Worm (Caenorhabditis elegans) whole organism, L4 larva: Measurements from ENCODE around the gene T08G3.6.
A peak's percentile ranks its signal among the peaks of the same experiment; 100 is the strongest.

ENCODE experiments used
- T20F7.1 ChIP-seq: fragments of 200-800 bp; sonication (Bioruptor generic); optimal IDR thresholded peaks from 2 replicates; lab custom pipeline; 2018; ENCODE audit warnings: mild to moderate bottlenecking, missing genetic modification characterization, missing compliant biosample characterization
- Y105C5A.15 ChIP-seq: fragments of 200-800 bp; sonication (Bioruptor generic); IDR thresholded peaks from 2 replicates; pipeline ENCODE4 v1.3.6; 2022; ENCODE audit warnings: missing genetic modification characterization, missing compliant biosample characterization
- Y48G9A.11 ChIP-seq: fragments of 200-800 bp; sonication (Bioruptor generic); IDR thresholded peaks from 2 replicates; pipeline ENCODE4 v1.3.6; 2022; ENCODE audit warnings: missing genetic modification reagents, missing genetic modification characterization, missing compliant biosample characterization
- aha-1 ChIP-seq: fragments of 150-350 bp; peaks from one replicate; lab custom pipeline; 2014; ENCODE audit warnings: missing biosample characterization, missing genetic modification characterization
- ama-1 ChIP-seq: fragments of 150-350 bp; optimal IDR thresholded peaks from 2 replicates; lab custom pipeline; 2014; ENCODE audit warnings: inconsistent platforms, mixed read lengths
- ceh-28 ChIP-seq: fragments of 150-350 bp; optimal IDR thresholded peaks from 2 replicates; lab custom pipeline; 2014; ENCODE audit warnings: missing biosample characterization, missing genetic modification reagents, missing genetic modification characterization
- ceh-44 ChIP-seq: fragments of 200-800 bp; sonication (Bioruptor generic); IDR thresholded peaks from 2 replicates; pipeline ENCODE4 v1.3.6; 2022; ENCODE audit warnings: missing genetic modification reagents, missing genetic modification characterization, missing compliant biosample characterization
- ces-1 ChIP-seq: fragments of 150-350 bp; sonication (generic microtip); optimal IDR thresholded peaks from 4 replicates; lab custom pipeline; 2014; ENCODE audit warnings: missing biosample characterization, missing genetic modification reagents, missing genetic modification characterization
- cey-2 ChIP-seq: sonication (generic microtip); optimal IDR thresholded peaks from 3 replicates; lab custom pipeline; 2017; ENCODE audit warnings: missing genetic modification characterization, mild to moderate bottlenecking, missing compliant biosample characterization, antibody characterized with exemption, borderline replicate concordance; ENCODE audit not compliant: insufficient read depth
- ctbp-1 ChIP-seq: fragments of 200-800 bp; sonication (Bioruptor generic); IDR thresholded peaks from 2 replicates; pipeline ENCODE4 v1.3.6; 2022; ENCODE audit warnings: missing genetic modification reagents, missing genetic modification characterization, missing compliant biosample characterization
- daf-16 ChIP-seq, 3 experiments: sonication (generic microtip); optimal IDR thresholded peaks; 2 replicates each; lab custom pipeline; 2016 to 2017; ENCODE audit warnings: missing genetic modification characterization in 3 of 3, missing genetic modification reagents in 3 of 3, mild to moderate bottlenecking in 2 of 3, missing compliant biosample characterization in 2 of 3, missing biosample characterization in 1 of 3, moderate library complexity in 1 of 3
- dmd-8 ChIP-seq: fragments of 200-800 bp; sonication (Bioruptor generic); IDR thresholded peaks from 2 replicates; pipeline ENCODE4 v1.3.6; 2022; ENCODE audit warnings: missing genetic modification characterization, missing compliant biosample characterization
- dmd-9 ChIP-seq: fragments of 200-800 bp; sonication (Bioruptor generic); IDR thresholded peaks from 2 replicates; pipeline ENCODE4 v1.3.6; 2022; ENCODE audit warnings: missing genetic modification reagents, missing genetic modification characterization, missing compliant biosample characterization
- egl-43 ChIP-seq: fragments of 200-800 bp; sonication (Bioruptor generic); IDR thresholded peaks from 2 replicates; pipeline ENCODE4 v1.3.6; 2022; ENCODE audit warnings: missing genetic modification reagents, missing genetic modification characterization, missing compliant biosample characterization
- gei-8 ChIP-seq: fragments of 200-800 bp; sonication (Bioruptor generic); optimal IDR thresholded peaks from 2 replicates; lab custom pipeline; 2018; ENCODE audit warnings: mild to moderate bottlenecking, missing genetic modification characterization, missing compliant biosample characterization
- hmg-1.1 ChIP-seq: fragments of 200-800 bp; sonication (Bioruptor generic); IDR thresholded peaks from 2 replicates; pipeline ENCODE4 v1.3.6; 2022; ENCODE audit warnings: missing genetic modification reagents, missing genetic modification characterization, missing compliant biosample characterization
- lin-1 ChIP-seq: fragments of 200-800 bp; sonication (Bioruptor generic); IDR thresholded peaks from 2 replicates; pipeline ENCODE4 v1.3.6; 2022; ENCODE audit warnings: missing genetic modification reagents, missing genetic modification characterization, missing compliant biosample characterization
- lin-38 ChIP-seq: fragments of 200-800 bp; sonication (Bioruptor generic); IDR thresholded peaks from 2 replicates; pipeline ENCODE4 v1.3.6; 2022; ENCODE audit warnings: missing genetic modification reagents, missing genetic modification characterization, missing compliant biosample characterization
- mdl-1 ChIP-seq, 2 experiments: fragments of 150-350 bp in 1 of 2; sonication (generic microtip) in 1 of 2; optimal IDR thresholded peaks; 2 replicates each; lab custom pipeline; 2014 to 2017; ENCODE audit warnings: missing biosample characterization in 2 of 2, missing genetic modification characterization in 2 of 2
- mdt-29 ChIP-seq: fragments of 200-800 bp; sonication (Bioruptor generic); IDR thresholded peaks from 2 replicates; pipeline ENCODE4 v1.3.6; 2022; ENCODE audit warnings: missing genetic modification reagents, missing genetic modification characterization, missing compliant biosample characterization
- mxl-2 ChIP-seq: fragments of 200-800 bp; sonication (Bioruptor generic); conservative IDR thresholded peaks from 2 replicates; pipeline ENCODE4 v1.3.6; 2022; ENCODE audit warnings: missing genetic modification reagents, missing genetic modification characterization, missing compliant biosample characterization
- nhr-10 ChIP-seq: fragments of 150-350 bp; optimal IDR thresholded peaks from 2 replicates; lab custom pipeline; 2014; ENCODE audit warnings: missing biosample characterization, missing genetic modification characterization
- nhr-111 ChIP-seq: fragments of 200-800 bp; sonication (Bioruptor generic); optimal IDR thresholded peaks from 2 replicates; lab custom pipeline; 2018; ENCODE audit warnings: mild to moderate bottlenecking, missing genetic modification characterization, missing compliant biosample characterization
- nhr-25 ChIP-seq: sonication (generic microtip); optimal IDR thresholded peaks from 2 replicates; lab custom pipeline; 2017; ENCODE audit warnings: missing genetic modification characterization, mild to moderate bottlenecking, missing compliant biosample characterization, antibody characterized with exemption, moderate library complexity, borderline replicate concordance; ENCODE audit not compliant: insufficient read depth
- nhr-6 ChIP-seq: fragments of 150-350 bp; optimal IDR thresholded peaks from 2 replicates; lab custom pipeline; 2014; ENCODE audit warnings: missing biosample characterization, missing genetic modification characterization
- nhr-76 ChIP-seq: fragments of 150-350 bp; optimal IDR thresholded peaks from 2 replicates; lab custom pipeline; 2014; ENCODE audit warnings: missing biosample characterization, missing genetic modification characterization
- pha-4 ChIP-seq, 2 experiments: fragments of 150-350 bp in 1 of 2; fragments of 200-800 bp in 1 of 2; sonication (Bioruptor generic) in 1 of 2; IDR thresholded peaks in 1 of 2; optimal IDR thresholded peaks in 1 of 2; 2 replicates each; pipeline versions ENCODE4 v1.3.6 to Lab custom; 2014 to 2022; ENCODE audit warnings: missing genetic modification characterization in 2 of 2, missing genetic modification reagents in 2 of 2, missing biosample characterization in 1 of 2, missing compliant biosample characterization in 1 of 2
- php-3 ChIP-seq: fragments of 200-800 bp; sonication (Bioruptor generic); IDR thresholded peaks from 2 replicates; pipeline ENCODE4 v1.3.6; 2022; ENCODE audit warnings: missing genetic modification reagents, missing genetic modification characterization, missing compliant biosample characterization
- pqm-1 ChIP-seq: sonication (generic microtip); optimal IDR thresholded peaks from 2 replicates; lab custom pipeline; 2017; ENCODE audit warnings: missing biosample characterization, missing genetic modification characterization
- unc-62 ChIP-seq, 3 experiments: fragments of 150-350 bp in 1 of 3; sonication (generic microtip); optimal IDR thresholded peaks in 2 of 3; peaks in 1 of 3; 1 replicate in 1 of 3; 2 replicates in 2 of 3; lab custom pipeline; 2014 to 2017; ENCODE audit warnings: missing biosample characterization in 3 of 3, missing genetic modification characterization in 3 of 3, missing genetic modification reagents in 3 of 3, missing genotype in 1 of 3

The T08G3.6 gene

DNA sequence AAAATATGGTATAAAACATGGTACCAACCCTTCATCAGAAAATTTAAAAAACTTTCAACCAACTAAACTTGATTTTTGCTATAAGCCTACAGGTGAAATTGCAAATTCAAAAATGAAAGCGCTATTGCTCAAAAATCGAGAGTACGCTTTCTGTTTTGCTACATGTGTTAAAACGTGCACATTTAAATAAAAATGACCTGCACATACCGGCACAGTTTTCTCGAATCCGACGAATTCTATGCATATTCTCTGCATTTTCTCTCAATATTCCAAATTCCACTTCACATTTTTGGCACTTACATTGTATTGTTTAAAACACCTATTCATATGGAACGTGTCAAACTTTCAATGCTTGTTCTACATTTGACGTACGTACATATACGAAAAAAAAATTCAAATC lies 35.3 kb upstream of the T08G3.6 start, which contains the start of gene srh-145:
Gene srh-145 (plus strand): TSS at position 193 of the 400 bp plus-strand sequence.
- TF ChIP-seq hmg-1.1 (GFP tag; lab: Robert Waterston, UW) (no peak), unc-62 (GFP tag; optimal IDR thresholded peaks at IDR 0.05 in 1 of 2; lab: Kevin White, UChicago) (peak in 1 of 2 experiments; percentile 60), unc-62 (tag; optimal IDR thresholded peaks at IDR 0.05; lab: Kevin White, UChicago) (no peak), aha-1 (tag; lab: Kevin White, UChicago) (peak; percentile 78), mxl-2 (GFP tag; lab: Robert Waterston, UW) (0 out of 2 replicates have a peak, but pooled peaks have one; percentile 11)

DNA sequence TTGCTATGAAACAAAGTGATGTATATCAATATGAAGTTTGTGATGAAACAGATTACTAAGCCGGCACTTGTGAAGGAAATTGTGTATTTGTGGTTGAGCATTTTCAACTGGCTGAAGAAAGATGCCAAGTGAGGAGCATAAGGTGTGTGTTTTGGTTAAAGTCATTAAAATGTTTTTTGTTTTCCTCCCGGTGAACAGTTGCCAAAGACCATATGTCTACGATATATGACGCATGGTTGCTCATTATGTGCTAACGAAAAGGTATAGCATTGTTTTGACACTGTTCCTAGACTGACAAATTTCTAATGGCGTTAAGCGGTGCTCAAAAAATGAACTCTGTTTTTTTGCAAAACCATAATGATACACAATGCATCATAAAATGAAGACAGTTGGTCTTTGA lies 28.8 kb upstream of the T08G3.6 start, which contains the start of gene str-55:
Gene str-55 (minus strand): TSS at position 101 of the 400 bp plus-strand sequence.
- TF ChIP-seq nhr-25: no peak
- no peak for TF ChIP-seq egl-43

DNA sequence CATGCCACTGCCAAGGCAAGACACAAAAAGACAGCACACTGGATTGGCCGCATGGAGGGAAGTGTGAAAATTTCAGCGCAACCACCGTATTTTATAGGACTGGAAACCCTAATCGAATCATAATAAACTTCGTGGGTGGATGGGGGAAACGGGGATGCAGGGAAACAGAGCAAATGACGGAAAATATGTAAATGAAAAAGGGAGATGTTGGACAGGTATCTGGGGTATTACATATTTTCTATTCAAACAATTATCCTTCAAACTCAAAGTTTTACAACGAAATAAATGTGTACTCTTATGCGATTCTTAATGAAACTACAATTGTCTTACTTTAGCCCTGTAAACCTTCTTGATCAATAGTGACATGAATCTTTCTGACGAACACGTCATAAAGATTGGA lies 26.0 kb upstream of the T08G3.6 start, which contains the start of gene F26D2.16:
Gene F26D2.16 (minus strand): TSS at position 101 of the 400 bp plus-strand sequence.
- TF ChIP-seq aha-1 (tag; lab: Kevin White, UChicago) (peak; percentile 81), cey-2 (tag; lab: Kevin White, UChicago) (no peak)
- TF ChIP-seq, all 104 proteins: peak for 1

DNA sequence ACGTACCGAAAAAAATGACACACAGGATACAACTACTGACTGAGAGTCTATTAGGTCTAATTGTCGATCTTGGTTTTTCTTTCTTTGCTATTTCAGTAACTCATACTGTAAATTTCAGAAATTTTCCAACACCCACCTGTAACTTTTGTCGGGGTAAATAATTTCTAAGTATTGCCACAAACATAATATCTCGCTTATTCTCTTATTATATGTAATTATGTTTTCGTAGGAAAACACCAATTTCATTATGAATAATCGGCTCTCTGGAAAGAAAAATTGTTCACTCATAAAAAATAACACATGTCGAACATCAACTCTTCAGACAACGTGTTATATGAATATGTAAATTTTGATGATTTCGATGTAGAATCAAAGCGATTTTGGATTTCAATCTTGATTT lies 25.1 kb upstream of the T08G3.6 start, which contains the start of gene srw-48:
Gene srw-48 (plus strand): TSS at position 301 of the 400 bp plus-strand sequence.
- TF ChIP-seq daf-16 (GFP tag; optimal IDR thresholded peaks at IDR 0.05; lab: Kevin White, UChicago): no peak
- TF ChIP-seq daf-16 (tag; optimal IDR thresholded peaks at IDR 0.05; lab: Kevin White, UChicago): no peak
- no peak for TF ChIP-seq ceh-28 (tag; lab: Kevin White, UChicago)
- TF ChIP-seq ceh-44 (GFP tag; lab: Robert Waterston, UW): no peak
- no peak for TF ChIP-seq mdt-29 (GFP tag; lab: Robert Waterston, UW)
- TF ChIP-seq Y105C5A.15: no peak
- TF ChIP-seq ctbp-1 (GFP tag; lab: Robert Waterston, UW): no peak
- TF ChIP-seq gei-8 (GFP tag; lab: Kevin White, UChicago): no peak
- TF ChIP-seq lin-1 (GFP tag; lab: Robert Waterston, UW): no peak
- TF ChIP-seq pha-4 (GFP tag; IDR thresholded peaks at IDR 0.05; lab: Robert Waterston, UW): no peak
- no peak for TF ChIP-seq pha-4 (tag; optimal IDR thresholded peaks at IDR 0.05; lab: Kevin White, UChicago)
- no peak for TF ChIP-seq pqm-1 (tag; lab: Kevin White, UChicago)
- TF ChIP-seq nhr-111 (GFP tag; lab: Kevin White, UChicago): no peak
- TF ChIP-seq php-3 (GFP tag; lab: Robert Waterston, UW): no peak
- TF ChIP-seq mdl-1 (tag; optimal IDR thresholded peaks at IDR 0.05; lab: Kevin White, UChicago): no peak
- no peak for TF ChIP-seq hmg-1.1 (GFP tag; lab: Robert Waterston, UW)
- TF ChIP-seq dmd-9 (GFP tag; lab: Robert Waterston, UW): no peak
- TF ChIP-seq nhr-76: no peak
- no peak for TF ChIP-seq nhr-6 (tag; lab: Kevin White, UChicago)
- no peak for TF ChIP-seq nhr-10 (tag; lab: Kevin White, UChicago)

DNA sequence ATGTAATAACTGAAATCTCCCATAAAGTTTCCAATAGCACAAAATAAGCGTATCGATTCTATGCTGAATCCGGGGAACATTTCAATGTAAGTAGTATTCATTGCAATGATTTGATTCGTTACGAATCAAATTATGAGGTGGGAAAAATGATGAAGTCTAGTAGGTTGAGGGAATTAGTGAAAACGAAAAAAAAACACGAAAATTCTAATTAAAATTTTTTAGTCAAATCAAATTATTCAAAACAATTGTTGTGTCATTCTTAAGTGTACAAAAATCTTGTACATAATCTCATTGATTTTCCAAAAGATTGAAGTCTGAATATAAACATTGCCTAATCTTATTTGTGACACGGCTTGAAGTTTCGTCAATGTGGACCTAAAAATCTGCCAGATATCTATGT lies 21.3 kb upstream of the T08G3.6 start, which contains the start of gene srw-29:
Gene srw-29 (minus strand): TSS at position 101 of the 400 bp plus-strand sequence.
- TF ChIP-seq Y105C5A.15: no peak
- no peak for TF ChIP-seq ama-1 (lab: Kevin White, UChicago)
- TF ChIP-seq ces-1 (GFP tag; lab: Kevin White, UChicago): no peak
- TF ChIP-seq dmd-8 (GFP tag; lab: Robert Waterston, UW): no peak
- TF ChIP-seq nhr-10 (tag; lab: Kevin White, UChicago): no peak
- no peak for TF ChIP-seq Y48G9A.11 (GFP tag; lab: Robert Waterston, UW)
- TF ChIP-seq T20F7.1 (GFP tag; lab: Kevin White, UChicago): no peak
- TF ChIP-seq lin-38 (GFP tag; lab: Robert Waterston, UW): no peak
- TF ChIP-seq ceh-44 (GFP tag; lab: Robert Waterston, UW): no peak
